Fruit fly (Drosophila melanogaster) whole organism, larva: Measurements from ENCODE around the gene CG13295.

Experiments
- noc ChIP-seq: fragments of 200-800 bp; sonication (Bioruptor generic); optimal IDR thresholded peaks from 3 replicates; lab custom pipeline; 2019; ENCODE audit warnings: missing biosample characterization, mild to moderate bottlenecking, missing genetic modification characterization, moderate library complexity

CG13295 gene

DNA sequence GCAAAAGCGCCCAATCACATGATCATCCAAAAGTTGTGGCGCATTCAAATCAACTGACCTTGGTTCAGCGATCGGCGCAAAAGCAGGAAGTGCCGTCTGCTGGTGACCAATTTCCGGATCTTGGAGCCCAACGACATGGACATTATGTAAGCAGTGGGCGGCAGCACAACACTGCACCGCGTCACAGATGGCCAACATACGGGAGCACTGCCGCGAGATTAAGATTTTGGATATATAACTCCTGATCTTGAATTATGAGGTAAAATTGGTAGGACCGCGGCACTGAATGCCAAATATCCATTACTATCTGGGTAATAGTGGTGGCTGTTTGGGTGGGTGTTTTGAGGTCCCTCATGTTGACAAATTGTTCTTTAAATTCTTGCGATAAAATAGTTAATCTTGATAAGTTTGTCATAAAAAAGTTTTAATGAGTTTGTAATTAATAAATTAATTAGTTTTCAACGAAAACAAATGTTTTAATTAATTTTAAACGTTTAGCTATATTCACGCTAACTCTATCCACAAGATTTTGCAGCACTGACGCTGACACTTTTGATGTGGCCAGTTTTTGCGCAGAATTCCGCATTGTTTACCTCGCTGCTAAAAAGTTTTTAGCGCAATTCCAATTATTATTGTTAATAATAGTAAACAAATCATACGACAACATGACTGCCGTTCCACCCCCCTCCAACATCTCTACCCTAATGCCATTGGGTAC is at the start of gene CG13295, which contains the start of gene CG6610:
Gene CG13295 (minus strand): TSS at position 271 of the 718 bp plus-strand sequence.
Gene CG6610 (plus strand): TSS at position 562 of the 718 bp plus-strand sequence.
- TF ChIP-seq noc (tag; lab: Kevin White, UChicago): peak; percentile 60

DNA sequence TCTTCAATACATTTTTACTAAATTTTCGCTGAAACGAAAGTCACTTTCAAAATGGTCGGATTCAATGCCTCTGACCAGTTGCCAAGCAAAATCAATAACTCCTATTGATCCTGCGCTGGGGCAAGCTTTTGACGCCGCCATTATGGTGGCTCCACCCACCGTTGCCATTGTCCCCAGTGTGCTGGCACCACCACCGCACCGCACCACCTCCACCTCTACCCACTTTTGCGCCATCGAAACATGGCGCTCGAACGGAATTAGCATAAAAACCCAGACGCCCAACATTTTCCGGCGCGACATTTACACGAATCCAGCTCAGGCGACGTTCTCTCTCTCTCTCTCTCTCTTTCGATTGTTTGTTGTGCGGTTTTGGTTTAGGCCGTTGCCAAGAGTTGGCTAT is 41.8 kb upstream of the CG13295 start:
- no peak for TF ChIP-seq noc (tag; lab: Kevin White, UChicago)

DNA sequence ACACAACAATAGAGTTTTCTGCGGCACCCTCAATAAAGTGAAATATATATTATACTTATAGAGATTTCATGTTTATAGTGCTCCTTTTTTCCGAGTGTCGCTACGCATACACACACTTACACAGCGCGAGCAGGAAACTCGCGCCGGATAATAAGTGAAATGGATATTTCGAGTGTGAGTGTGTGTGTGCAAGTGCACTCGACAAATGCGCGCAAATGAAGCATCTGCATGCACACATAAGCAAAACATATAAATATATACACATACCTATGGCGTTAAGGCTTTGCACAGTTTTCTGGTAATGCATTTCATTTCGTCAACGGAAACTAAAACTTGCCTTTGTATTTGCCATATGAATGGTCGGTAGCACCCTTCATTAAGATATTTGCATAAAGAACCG is 40.5 kb upstream of the CG13295 start:
- TF ChIP-seq noc (tag; lab: Kevin White, UChicago): no peak

DNA sequence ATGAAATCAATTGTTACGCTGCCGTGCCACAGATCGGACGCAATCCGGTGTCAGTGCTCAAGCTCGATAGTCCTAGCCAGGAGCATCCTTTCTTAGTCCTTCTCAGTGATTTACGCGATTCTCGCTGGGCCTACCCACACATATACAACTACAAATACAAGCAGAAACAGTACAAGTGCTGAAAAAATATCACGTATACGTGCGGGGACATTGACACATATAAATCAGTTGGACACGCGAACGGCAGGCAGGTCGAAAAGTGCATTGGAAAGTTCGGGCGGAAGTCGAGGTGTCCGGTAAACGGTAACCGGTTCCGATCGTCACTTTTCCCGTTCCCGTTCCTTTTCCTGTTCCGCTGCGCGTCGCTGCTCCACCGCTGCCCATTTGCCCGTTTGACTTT is 36.4 kb upstream of the CG13295 start:
- TF ChIP-seq noc (tag; lab: Kevin White, UChicago): no peak

DNA sequence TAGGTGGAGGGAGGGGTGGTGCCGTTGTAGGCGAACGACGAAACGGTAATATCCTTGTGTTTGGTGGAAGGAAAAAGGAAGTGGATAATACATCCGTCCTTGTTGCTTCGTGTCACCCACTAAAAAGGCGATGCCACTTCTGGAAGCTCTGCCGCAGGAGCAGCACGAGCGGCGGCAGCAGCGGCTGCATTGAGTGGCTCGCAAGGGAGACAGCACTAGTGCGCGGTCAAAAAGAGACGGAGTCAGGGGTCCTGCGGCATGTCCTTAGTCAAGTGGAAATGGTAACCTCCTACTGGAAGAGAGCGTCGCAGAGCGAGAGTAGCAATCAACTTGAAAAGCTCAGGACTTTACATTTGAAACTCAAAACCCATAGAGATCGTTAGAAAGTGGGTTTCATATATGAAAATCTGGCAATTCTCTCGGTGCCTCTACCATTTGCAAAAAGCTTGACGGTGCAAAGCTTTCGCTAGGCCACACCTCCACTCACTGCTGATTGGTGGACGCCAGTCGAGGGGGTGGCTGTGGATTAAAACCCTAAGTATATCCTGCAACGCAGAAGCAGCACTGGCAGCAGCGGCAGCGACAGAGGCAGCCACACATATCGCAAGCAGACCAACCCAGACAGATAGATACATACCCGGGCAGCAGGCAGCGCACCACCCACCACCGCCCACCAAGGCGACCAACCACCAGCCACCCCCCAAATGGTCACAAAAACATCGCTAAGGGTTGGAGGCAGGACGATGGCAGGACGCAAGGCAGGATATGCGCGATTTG is 35.8 kb upstream of the CG13295 start:
- no peak for TF ChIP-seq noc (tag; lab: Kevin White, UChicago)

DNA sequence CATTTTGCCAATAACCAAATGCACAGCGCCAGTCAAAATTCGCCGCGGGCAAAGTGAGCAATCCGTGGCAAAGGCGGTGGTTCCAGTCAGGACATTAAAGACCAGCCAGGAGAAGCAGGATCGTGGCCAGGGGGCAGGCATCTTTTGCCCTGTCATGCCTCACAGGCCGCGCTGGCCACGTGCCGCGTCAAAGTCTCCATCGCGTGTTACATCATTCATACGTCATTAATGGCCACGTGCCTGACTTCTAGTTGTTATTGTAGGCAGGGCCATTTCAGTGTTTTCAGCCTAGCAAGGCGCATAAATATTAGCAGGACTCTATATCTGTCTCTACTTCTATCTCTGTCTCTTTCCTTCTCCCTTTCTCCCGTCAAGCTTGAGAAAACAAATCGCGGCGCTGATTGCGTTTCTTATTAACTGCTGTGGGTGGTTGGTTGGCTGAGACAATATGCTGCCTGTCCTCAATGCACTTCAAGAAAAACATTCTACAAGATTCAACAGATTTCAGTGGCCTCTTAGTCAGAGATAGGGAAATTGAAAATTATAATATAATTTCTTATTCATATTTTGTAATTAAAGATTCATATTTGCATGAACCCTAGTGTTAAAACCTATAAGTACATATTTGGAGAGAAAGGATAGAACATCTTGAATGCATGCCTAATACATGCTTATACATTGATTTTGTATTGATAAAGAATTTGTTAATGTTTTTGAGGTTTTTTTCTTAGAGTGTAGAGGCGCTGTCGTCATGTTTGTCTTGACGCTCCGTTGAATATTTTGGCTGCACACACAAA is 33.4 kb upstream of the CG13295 start:
- no peak for TF ChIP-seq noc (tag; lab: Kevin White, UChicago)

DNA sequence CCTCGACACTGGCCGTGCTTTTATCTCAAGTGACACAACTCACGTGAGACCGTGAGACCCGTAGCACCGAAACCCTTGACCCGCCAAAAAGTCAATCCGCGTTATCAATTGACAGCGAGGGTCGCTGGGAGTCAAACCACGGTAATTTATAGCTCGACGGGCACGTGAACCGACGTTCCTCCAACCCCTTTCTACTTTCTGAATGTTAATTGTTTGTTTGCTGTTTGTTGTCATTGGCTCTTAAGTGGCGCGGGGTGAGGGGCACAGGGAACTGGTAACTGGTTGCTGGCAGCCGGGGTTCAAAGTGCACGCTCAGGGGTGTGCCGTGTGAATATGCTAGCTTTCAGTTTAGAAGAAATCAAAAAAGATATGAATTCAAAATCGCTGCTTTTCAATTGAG is 31.7 kb upstream of the CG13295 start:
- TF ChIP-seq noc (tag; lab: Kevin White, UChicago): no peak

DNA sequence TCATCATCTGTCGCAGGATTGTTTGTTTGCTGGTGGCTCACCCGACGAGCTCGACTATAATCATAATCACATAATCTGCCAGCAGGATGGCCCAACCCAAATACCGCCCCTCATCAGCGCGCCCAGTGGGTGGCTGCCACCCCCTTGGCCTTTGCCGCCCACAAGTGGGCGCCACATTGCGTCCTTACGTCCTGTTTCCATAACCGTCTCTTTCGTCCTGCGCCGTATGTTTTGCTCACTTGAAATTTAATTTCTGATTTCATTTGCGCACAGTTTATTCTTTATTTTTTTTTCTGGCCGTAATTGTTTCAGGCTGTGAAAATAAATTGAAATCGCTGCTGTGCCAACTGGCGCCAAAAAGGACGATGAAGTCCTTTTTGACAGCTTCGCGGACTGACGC is 30.4 kb upstream of the CG13295 start:
- no peak for TF ChIP-seq noc (tag; lab: Kevin White, UChicago)

DNA sequence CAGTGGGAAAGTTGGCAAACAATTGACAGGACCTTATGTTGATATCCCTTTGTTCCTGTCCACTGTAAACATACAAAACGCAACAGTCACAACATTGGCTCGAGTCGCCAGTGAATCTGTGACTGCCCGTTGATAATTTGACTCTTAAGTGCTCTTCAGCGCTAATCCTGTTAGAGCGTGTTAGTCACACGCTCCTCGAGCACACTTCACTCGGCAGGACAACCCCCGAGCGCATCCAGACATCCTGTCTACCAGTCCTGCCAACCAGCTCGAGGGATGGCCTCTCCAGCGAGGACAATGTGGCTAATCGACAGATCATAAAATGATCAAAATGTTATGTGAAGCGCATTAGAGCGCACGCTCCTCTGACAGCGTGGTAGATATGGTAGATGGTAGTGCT is 29.5 kb upstream of the CG13295 start:
- TF ChIP-seq noc (tag; lab: Kevin White, UChicago): no peak

DNA sequence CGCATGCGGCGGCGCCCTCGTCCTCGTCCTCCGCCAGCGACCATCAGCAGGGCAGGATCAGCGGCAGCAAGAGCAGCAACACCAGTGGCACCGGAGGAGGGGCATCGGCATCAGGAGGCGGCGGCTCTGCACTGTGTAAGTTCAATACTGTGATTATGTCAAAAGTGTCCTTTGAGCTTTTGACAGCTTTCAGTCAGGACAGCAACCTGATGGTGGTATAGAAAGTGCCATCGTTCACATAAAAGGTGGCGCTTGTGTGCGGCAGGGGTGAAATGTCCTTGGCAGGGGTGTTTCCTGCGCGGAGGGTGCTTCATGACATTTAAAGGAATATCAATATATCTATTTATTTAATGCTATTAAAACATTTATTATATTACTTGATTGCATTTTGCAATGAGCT is 28.6 kb upstream of the CG13295 start:
- no peak for TF ChIP-seq noc (tag; lab: Kevin White, UChicago)

DNA sequence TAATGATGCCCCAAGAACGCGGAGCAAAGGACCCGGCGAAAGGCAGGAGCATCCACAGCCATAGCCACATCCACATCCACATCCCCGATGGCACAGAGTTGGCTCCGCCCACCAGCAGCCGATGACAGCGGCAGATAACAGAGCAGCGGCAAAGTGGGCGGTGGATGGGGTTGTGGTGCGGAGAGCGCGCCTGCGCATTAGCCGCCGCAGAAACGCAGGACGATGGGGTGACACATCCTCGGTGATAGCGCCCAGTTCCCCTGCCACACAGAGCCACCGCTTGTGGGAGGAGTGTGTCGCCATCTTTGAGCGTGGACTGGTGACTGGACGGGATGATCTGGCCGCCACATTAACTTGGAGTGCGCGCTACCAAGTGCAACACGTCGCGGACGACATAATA is 22.2 kb upstream of the CG13295 start, which contains the start of gene Ets65A:
Gene Ets65A (plus strand): TSS at position 348 of the 400 bp plus-strand sequence.
- TF ChIP-seq noc (tag; lab: Kevin White, UChicago): no peak

DNA sequence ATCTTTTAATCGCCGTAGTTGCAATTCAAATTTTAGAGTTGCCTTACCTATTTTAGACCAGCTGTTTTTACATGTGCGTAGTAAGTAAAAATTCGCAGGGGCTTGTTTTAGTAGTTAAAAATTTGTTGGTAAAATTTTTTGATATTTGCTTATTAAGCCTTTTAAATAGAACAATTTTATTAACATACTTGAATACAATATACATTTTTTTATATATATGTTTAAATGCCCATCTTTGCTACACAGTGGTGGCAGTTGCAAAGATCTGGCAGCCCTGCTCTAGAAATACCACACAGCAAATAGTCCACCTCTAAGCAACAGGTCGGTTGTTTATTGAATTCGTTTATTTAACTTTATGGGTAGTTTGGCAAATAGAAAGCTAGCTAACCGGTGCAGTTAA is 19.7 kb upstream of the CG13295 start, which contains the start of the genes CG10467 and loj:
Gene CG10467 (minus strand): TSS at position 51 of the 400 bp plus-strand sequence.
Gene loj (plus strand): TSS at position 291 of the 400 bp plus-strand sequence.
- TF ChIP-seq noc (tag; lab: Kevin White, UChicago): peak; percentile 92

DNA sequence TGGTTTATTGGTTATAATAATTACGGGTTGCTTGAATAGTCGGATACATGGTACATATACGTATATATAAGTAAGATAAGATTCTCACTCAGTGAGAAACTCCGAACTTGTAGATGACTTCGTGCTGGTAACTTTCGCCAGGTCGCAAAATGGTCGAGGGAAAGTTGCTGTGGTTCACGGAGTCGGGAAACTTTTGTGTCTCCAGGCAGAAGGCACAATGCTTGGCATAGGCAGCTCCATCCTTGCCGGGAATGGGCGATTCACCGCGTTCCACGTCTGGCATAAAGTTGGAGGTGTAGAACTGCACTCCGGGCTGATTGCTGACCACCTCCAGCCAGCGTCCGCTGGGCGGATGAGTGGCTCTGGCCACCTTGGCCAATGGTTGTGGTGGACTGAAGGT is 18.2 kb upstream of the CG13295 start, which contains the start of gene CG10469:
Gene CG10469 (minus strand): TSS at position 101 of the 400 bp plus-strand sequence.
- no peak for TF ChIP-seq noc (tag; lab: Kevin White, UChicago)

DNA sequence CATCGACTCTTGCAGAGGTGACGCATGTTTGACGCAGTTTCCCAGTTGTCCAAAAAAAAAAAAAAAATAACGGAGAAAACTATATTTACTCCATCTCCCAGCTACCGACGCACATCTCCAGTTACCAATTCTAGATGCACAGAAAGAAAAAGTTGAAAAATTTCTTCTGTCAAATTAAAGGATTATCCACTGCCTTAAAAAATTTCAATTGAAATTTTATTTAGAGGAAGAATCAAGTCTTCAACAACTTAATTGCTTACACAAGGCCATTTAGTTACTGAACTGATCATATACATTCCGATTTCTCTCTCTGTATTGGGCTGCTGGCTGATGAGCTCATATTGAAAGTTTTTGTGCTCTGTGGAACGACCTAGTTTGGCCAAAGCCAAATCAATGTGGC is 10.9 kb upstream of the CG13295 start:
- no peak for TF ChIP-seq noc (tag; lab: Kevin White, UChicago)

DNA sequence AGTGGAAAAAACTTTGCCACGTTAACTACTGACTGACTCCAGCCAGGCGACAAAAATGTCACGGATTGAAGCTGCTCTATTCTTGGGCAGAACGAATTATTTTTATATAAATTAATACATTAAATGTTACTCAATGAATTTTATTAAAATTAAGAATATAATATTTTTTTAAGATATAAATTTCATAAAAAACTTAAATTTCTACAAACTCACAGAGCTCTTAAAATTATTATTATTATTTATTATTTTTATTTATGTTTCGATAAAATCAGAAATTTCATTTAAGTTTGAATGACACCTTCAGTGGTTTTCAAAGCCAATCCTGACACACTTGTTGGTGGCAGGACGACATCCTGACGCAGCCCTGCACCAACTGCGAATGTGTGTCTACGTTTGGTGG is 10.1 kb upstream of the CG13295 start:
- no peak for TF ChIP-seq noc (tag; lab: Kevin White, UChicago)

DNA sequence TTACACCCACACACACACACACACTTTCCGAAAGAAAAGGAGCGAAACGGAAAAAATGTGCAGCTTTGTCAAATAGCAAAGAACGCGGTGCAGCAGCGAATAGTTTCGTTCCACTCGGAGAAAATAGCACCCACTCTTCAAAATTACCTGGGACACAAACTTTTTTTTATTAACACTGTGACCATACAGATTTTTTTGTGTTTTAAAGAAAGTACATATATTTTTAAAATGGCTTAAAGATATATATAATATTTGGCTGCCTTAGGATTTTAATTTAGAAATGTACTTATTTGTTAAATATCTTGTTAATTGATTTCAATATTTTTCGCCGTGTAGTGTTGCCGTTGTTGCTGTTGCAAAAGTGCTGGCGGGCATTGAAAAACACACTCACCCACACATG is 9.4 kb upstream of the CG13295 start:
- TF ChIP-seq noc (tag; lab: Kevin White, UChicago): no peak
